Fruit fly (Drosophila melanogaster) whole organism, embryonic: Measurements from ENCODE around the gene CG10970.
A peak's percentile ranks its signal among the peaks of the same experiment; 100 is the strongest.

ENCODE experiments used
- B-H1 ChIP-seq: fragments of 200-800 bp; sonication (Bioruptor generic); IDR thresholded peaks from 3 replicates; pipeline ENCODE4 v1.3.6; 2022; ENCODE audit warnings: missing biosample characterization, missing genetic modification characterization
- CG10462 ChIP-seq: fragments of 200-800 bp; sonication (Bioruptor generic); optimal IDR thresholded peaks from 2 replicates; lab custom pipeline; 2016; ENCODE audit warnings: missing biosample characterization, missing genetic modification characterization
- CG10543 ChIP-seq: fragments of 200-800 bp; sonication (Bioruptor generic); optimal IDR thresholded peaks from 3 replicates; lab custom pipeline; 2017; ENCODE audit warnings: missing biosample characterization, mild to moderate bottlenecking, missing genetic modification characterization, moderate library complexity
- CG12659 ChIP-seq: fragments of 200-800 bp; sonication (Bioruptor generic); optimal IDR thresholded peaks from 3 replicates; lab custom pipeline; 2017; ENCODE audit warnings: mild to moderate bottlenecking, missing biosample characterization, missing genetic modification reagents, missing genetic modification characterization
- CG13123 ChIP-seq: fragments of 200-800 bp; sonication (Bioruptor generic); optimal IDR thresholded peaks from 2 replicates; lab custom pipeline; 2016; ENCODE audit warnings: missing biosample characterization, missing genetic modification characterization
- CG15011 ChIP-seq: fragments of 200-800 bp; sonication (Bioruptor generic); optimal IDR thresholded peaks from 3 replicates; lab custom pipeline; 2018; ENCODE audit warnings: missing biosample characterization, mild to moderate bottlenecking, missing genetic modification characterization
- CG15514 ChIP-seq: fragments of 200-800 bp; sonication (Bioruptor generic); optimal IDR thresholded peaks from 3 replicates; lab custom pipeline; 2017; ENCODE audit warnings: missing biosample characterization, missing genetic modification characterization, mild to moderate bottlenecking, moderate library complexity, missing genetic modification reagents
- CG18599 ChIP-seq: fragments of 200-800 bp; sonication (Bioruptor generic); optimal IDR thresholded peaks from 3 replicates; lab custom pipeline; 2017; ENCODE audit warnings: missing biosample characterization, missing genetic modification characterization, mild to moderate bottlenecking, moderate library complexity, missing genetic modification reagents
- CG30403 ChIP-seq: fragments of 200-800 bp; sonication (Bioruptor generic); optimal IDR thresholded peaks from 3 replicates; lab custom pipeline; 2016; ENCODE audit warnings: missing biosample characterization, missing genetic modification characterization
- CG31224 ChIP-seq: fragments of 200-800 bp; sonication (Bioruptor generic); IDR thresholded peaks from 2 replicates; pipeline ENCODE4 v1.3.6; 2022; ENCODE audit warnings: missing biosample characterization, missing genetic modification characterization
- CG31365 ChIP-seq: fragments of 200-800 bp; sonication (Bioruptor generic); optimal IDR thresholded peaks from 2 replicates; lab custom pipeline; 2018; ENCODE audit warnings: missing biosample characterization, mild to moderate bottlenecking, missing genetic modification characterization
- CG3163 ChIP-seq: fragments of 200-800 bp; sonication (Bioruptor generic); optimal IDR thresholded peaks from 3 replicates; lab custom pipeline; 2016; ENCODE audit warnings: missing biosample characterization, missing genetic modification characterization
- CG34376 ChIP-seq: fragments of 200-800 bp; sonication (Bioruptor generic); optimal IDR thresholded peaks from 2 replicates; lab custom pipeline; 2018; ENCODE audit warnings: missing biosample characterization, mild to moderate bottlenecking, missing genetic modification characterization
- CG5180 ChIP-seq: fragments of 200-800 bp; sonication (Bioruptor generic); optimal IDR thresholded peaks from 3 replicates; lab custom pipeline; 2017; ENCODE audit warnings: missing biosample characterization, missing genetic modification characterization, mild to moderate bottlenecking, moderate library complexity, missing genetic modification reagents
- CG6175 ChIP-seq: fragments of 200-800 bp; sonication (Bioruptor generic); IDR thresholded peaks from 3 replicates; pipeline ENCODE4 v1.3.6; 2022; ENCODE audit warnings: missing biosample characterization, missing genetic modification characterization
- CG9609 ChIP-seq: fragments of 200-800 bp; sonication (Bioruptor generic); optimal IDR thresholded peaks from 3 replicates; lab custom pipeline; 2016; ENCODE audit warnings: missing biosample characterization, missing genetic modification characterization
- Dbx ChIP-seq: fragments of 200-800 bp; sonication (Bioruptor generic); IDR thresholded peaks from 3 replicates; pipeline ENCODE4 v1.3.6; 2022; ENCODE audit warnings: missing biosample characterization, missing genetic modification characterization
- Deaf1 ChIP-seq: fragments of 200-800 bp; optimal IDR thresholded peaks from 3 replicates; lab custom pipeline; 2019; ENCODE audit warnings: missing biosample characterization, mild to moderate bottlenecking, missing genetic modification characterization, moderate library complexity
- Doc3 ChIP-seq: fragments of 200-800 bp; sonication (Bioruptor generic); IDR thresholded peaks from 3 replicates; pipeline ENCODE4 v1.3.6; 2022; ENCODE audit warnings: missing biosample characterization, missing genetic modification characterization; ENCODE audit not compliant: partially characterized antibody
- Dref ChIP-seq: fragments of 200-800 bp; sonication (Bioruptor generic); IDR thresholded peaks from 2 replicates; pipeline ENCODE4 v1.3.6; 2022; ENCODE audit warnings: missing biosample characterization, missing genetic modification characterization
- Fer1 ChIP-seq: fragments of 200-800 bp; sonication (Bioruptor generic); optimal IDR thresholded peaks from 2 replicates; lab custom pipeline; 2017; ENCODE audit warnings: missing biosample characterization, mild to moderate bottlenecking, missing genetic modification characterization
- Fer3 ChIP-seq: fragments of 200-800 bp; sonication (Bioruptor generic); optimal IDR thresholded peaks from 2 replicates; lab custom pipeline; 2018; ENCODE audit warnings: missing biosample characterization, mild to moderate bottlenecking, missing genetic modification characterization, moderate library complexity
- GATAe ChIP-seq: fragments of 200-800 bp; sonication (Bioruptor generic); conservative IDR thresholded peaks from 2 replicates; pipeline ENCODE4 v1.3.6; 2022; ENCODE audit warnings: missing biosample characterization, missing genetic modification characterization
- Hand ChIP-seq: fragments of 200-800 bp; sonication (Bioruptor generic); optimal IDR thresholded peaks from 2 replicates; lab custom pipeline; 2017; ENCODE audit warnings: mild to moderate bottlenecking, missing biosample characterization, missing genetic modification reagents, missing genetic modification characterization
- HmgZ ChIP-seq: fragments of 200-800 bp; sonication (Bioruptor generic); optimal IDR thresholded peaks from 2 replicates; lab custom pipeline; 2018; ENCODE audit warnings: missing biosample characterization, mild to moderate bottlenecking, missing genetic modification characterization
- Hr51 ChIP-seq, 2 experiments: fragments of 200-800 bp; sonication (Bioruptor generic); optimal IDR thresholded peaks; 2 replicates in 1 of 2; 3 replicates in 1 of 2; lab custom pipeline; 2016 to 2018; ENCODE audit warnings: missing biosample characterization in 2 of 2, missing genetic modification characterization in 2 of 2, mild to moderate bottlenecking in 1 of 2, moderate library complexity in 1 of 2
- Med ChIP-seq: fragments of 200-800 bp; sonication (Bioruptor generic); peaks from one replicate; lab custom pipeline; 2016; ENCODE audit warnings: missing biosample characterization, missing genetic modification characterization, mild to moderate bottlenecking, inconsistent platforms, moderate library complexity
- NfI ChIP-seq: fragments of 200-800 bp; sonication (Bioruptor generic); optimal IDR thresholded peaks from 3 replicates; lab custom pipeline; 2018; ENCODE audit warnings: missing biosample characterization, mild to moderate bottlenecking, missing genetic modification characterization, moderate library complexity
- al ChIP-seq: fragments of 200-800 bp; sonication (Bioruptor generic); IDR thresholded peaks from 2 replicates; pipeline ENCODE4 v1.3.6; 2022; ENCODE audit warnings: missing biosample characterization, missing genetic modification characterization
- bbx ChIP-seq: fragments of 200-800 bp; sonication (Bioruptor generic); IDR thresholded peaks from 2 replicates; pipeline ENCODE4 v1.3.6; 2022; ENCODE audit warnings: missing biosample characterization, missing genetic modification characterization; ENCODE audit not compliant: partially characterized antibody
- caup ChIP-seq: fragments of 200-800 bp; sonication (Bioruptor generic); optimal IDR thresholded peaks from 3 replicates; lab custom pipeline; 2017; ENCODE audit warnings: missing biosample characterization, mild to moderate bottlenecking, missing genetic modification characterization, moderate library complexity; ENCODE audit not compliant: severe bottlenecking
- chinmo ChIP-seq: fragments of 200-800 bp; sonication (Bioruptor generic); IDR thresholded peaks from 4 replicates; pipeline ENCODE4 v1.3.6; 2022; ENCODE audit warnings: missing biosample characterization, missing genetic modification characterization; ENCODE audit not compliant: partially characterized antibody
- dan ChIP-seq: fragments of 200-800 bp; sonication (Bioruptor generic); IDR thresholded peaks from 2 replicates; pipeline ENCODE4 v1.3.6; 2022; ENCODE audit warnings: missing biosample characterization, missing genetic modification characterization
- exex ChIP-seq: fragments of 200-800 bp; sonication (Bioruptor generic); optimal IDR thresholded peaks from 4 replicates; lab custom pipeline; 2018; ENCODE audit warnings: missing biosample characterization, mild to moderate bottlenecking, missing genetic modification characterization, moderate library complexity
- ftz-f1 ChIP-seq: fragments of 200-800 bp; sonication (Bioruptor generic); optimal IDR thresholded peaks from 2 replicates; lab custom pipeline; 2016; ENCODE audit warnings: missing biosample characterization, missing genetic modification characterization
- grn ChIP-seq: fragments of 200-800 bp; sonication (Bioruptor generic); optimal IDR thresholded peaks from 3 replicates; lab custom pipeline; 2017; ENCODE audit warnings: missing biosample characterization, missing genetic modification characterization
- hb ChIP-seq: fragments of 200-800 bp; sonication (Bioruptor generic); IDR thresholded peaks from 3 replicates; pipeline ENCODE4 v1.3.6; 2022; ENCODE audit warnings: missing biosample characterization, missing genetic modification characterization; ENCODE audit not compliant: partially characterized antibody
- knrl ChIP-seq: fragments of 200-800 bp; sonication (Bioruptor generic); IDR thresholded peaks from 3 replicates; pipeline ENCODE4 v1.3.6; 2022; ENCODE audit warnings: missing biosample characterization, missing genetic modification characterization; ENCODE audit not compliant: partially characterized antibody
- mirr ChIP-seq: fragments of 200-800 bp; sonication (Bioruptor generic); optimal IDR thresholded peaks from 3 replicates; lab custom pipeline; 2018; ENCODE audit warnings: missing biosample characterization, mild to moderate bottlenecking, missing genetic modification characterization
- onecut ChIP-seq: fragments of 200-800 bp; sonication (Bioruptor generic); IDR thresholded peaks from 2 replicates; pipeline ENCODE4 v1.3.6; 2022; ENCODE audit warnings: missing biosample characterization, missing genetic modification characterization
- pfk ChIP-seq: fragments of 200-800 bp; sonication (Bioruptor generic); optimal IDR thresholded peaks from 2 replicates; lab custom pipeline; 2018; ENCODE audit warnings: missing biosample characterization, mild to moderate bottlenecking, missing genetic modification characterization, moderate library complexity
- pros ChIP-seq: fragments of 200-800 bp; sonication (Bioruptor generic); optimal IDR thresholded peaks from 3 replicates; lab custom pipeline; 2019; ENCODE audit warnings: missing biosample characterization, mild to moderate bottlenecking, missing genetic modification characterization, moderate library complexity
- repo ChIP-seq: fragments of 200-800 bp; sonication (Bioruptor generic); optimal IDR thresholded peaks from 2 replicates; lab custom pipeline; 2016; ENCODE audit warnings: missing biosample characterization, missing genetic modification characterization
- ssp ChIP-seq: fragments of 200-800 bp; sonication (Bioruptor generic); IDR thresholded peaks from 2 replicates; pipeline ENCODE4 v1.3.6; 2022; ENCODE audit warnings: missing biosample characterization, missing genetic modification characterization
- sug ChIP-seq: fragments of 200-800 bp; optimal IDR thresholded peaks from 2 replicates; lab custom pipeline; 2019; ENCODE audit warnings: missing biosample characterization, mild to moderate bottlenecking, missing genetic modification characterization, moderate library complexity
- yki ChIP-seq: fragments of >200 bp; optimal IDR thresholded peaks from 3 replicates; lab custom pipeline; 2018
- z ChIP-seq: fragments of 200-800 bp; sonication (Bioruptor generic); IDR thresholded peaks from 3 replicates; pipeline ENCODE4 v1.3.6; 2022; ENCODE audit warnings: missing biosample characterization, missing genetic modification characterization

Gene CG10970

DNA sequence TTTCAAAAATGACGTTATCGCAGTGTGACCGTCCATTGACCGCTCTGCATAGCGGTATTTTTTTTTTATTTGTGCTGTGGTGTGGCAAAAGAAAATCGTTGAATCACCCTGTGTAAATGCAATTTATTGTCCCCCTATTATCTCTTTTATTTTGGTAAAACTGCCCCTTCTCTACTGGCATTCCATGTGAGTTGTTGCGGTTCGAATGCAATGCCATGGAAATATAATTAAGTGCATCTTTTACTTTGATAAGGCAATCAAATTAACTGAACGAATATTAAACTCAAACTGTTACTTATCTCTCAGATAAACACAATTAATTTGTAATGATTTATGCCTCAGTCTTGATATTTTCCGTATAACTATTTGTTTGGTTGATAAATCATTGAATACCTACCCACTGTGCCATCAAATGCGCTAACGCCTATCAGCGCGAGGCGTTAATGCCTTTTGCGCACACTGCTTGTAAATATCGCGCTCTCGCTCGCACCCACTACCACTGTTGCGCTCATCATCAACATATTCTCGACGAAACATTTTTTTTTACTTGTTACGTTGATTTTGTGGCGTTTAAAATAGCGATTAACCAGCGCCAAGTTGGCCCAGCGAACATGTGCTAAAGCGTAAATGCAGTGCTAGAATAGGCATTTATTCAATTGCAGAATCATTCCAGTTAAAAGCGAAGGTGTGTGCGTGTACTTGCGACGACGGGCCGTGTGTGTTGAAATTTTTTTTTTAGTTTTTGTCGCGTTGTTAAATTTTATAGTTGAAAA, 38.0 kb upstream of the CG10970 start (continued):
- TF ChIP-seq CG31365 (tag; lab: Kevin White, UChicago) (peak; percentile 65), Hand (no peak), yki (lab: Kevin White, UChicago) (no peak), caup (GFP tag; lab: Kevin White, UChicago) (no peak), Fer3 (tag; lab: Kevin White, UChicago) (peak; percentile 18), ftz-f1 (GFP tag; lab: Kevin White, UChicago) (no peak)

DNA sequence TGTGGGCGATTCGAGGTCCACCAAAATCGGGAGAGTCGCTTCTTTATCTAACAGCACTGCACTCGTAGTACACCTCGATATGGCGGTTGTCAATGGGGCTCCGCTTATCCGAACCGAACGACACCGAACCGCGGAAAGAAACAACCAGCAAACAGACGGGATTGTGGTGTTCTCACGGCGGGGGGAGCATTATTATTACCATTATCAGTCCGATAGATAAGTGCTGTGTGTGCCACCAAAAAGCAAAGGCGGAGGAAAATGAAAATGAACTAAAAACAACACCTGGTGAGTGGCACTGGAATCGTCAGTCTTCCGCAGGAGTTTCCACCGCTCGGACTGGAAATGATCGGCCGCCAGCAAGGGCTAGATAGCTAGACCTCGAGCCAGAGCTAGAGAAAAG, 37.2 kb upstream of the CG10970 start, which contains the start of gene AP-1gamma:
Gene AP-1gamma (plus strand): TSS at position 305 of the 400 bp plus-strand sequence.
- TF ChIP-seq CG6175 (GFP tag; lab: Robert Waterston, UW): peak; percentile 86
- peak; percentile 76 for TF ChIP-seq CG34376
- TF ChIP-seq Dbx: 0 out of 3 replicates have a peak, but pooled peaks have one; percentile 18
- TF ChIP-seq pros (GFP tag; lab: Kevin White, UChicago): peak; percentile 10
- TF ChIP-seq GATAe: peak; percentile 33; the same call in 1 of the 2 replicates
- no peak for TF ChIP-seq CG31224
- TF ChIP-seq pfk: peak; percentile 72
- peak; percentile 78 for TF ChIP-seq mirr (GFP tag; lab: Kevin White, UChicago)
- peak; percentile 40 for TF ChIP-seq grn (GFP tag; lab: Kevin White, UChicago)
- TF ChIP-seq CG12659: no peak
- peak; percentile 1 for TF ChIP-seq CG18599 (GFP tag; lab: Kevin White, UChicago)
- peak; percentile 93 for TF ChIP-seq sug (tag; lab: Kevin White, UChicago)
- peak; percentile 48 for TF ChIP-seq Fer1 (GFP tag; lab: Kevin White, UChicago)
- TF ChIP-seq CG9609 (GFP tag; lab: Kevin White, UChicago): no peak
- no peak for TF ChIP-seq ssp (GFP tag; lab: Robert Waterston, UW)
- TF ChIP-seq B-H1: no peak
- TF ChIP-seq NfI (GFP tag; lab: Kevin White, UChicago): no peak
- TF ChIP-seq chinmo (GFP tag; lab: Robert Waterston, UW): 0 out of 4 replicates have a peak, but pooled peaks have one; percentile 47
- peak; percentile 41 for TF ChIP-seq Med (GFP tag; lab: Kevin White, UChicago)
- TF ChIP-seq HmgZ (tag; lab: Kevin White, UChicago): peak; percentile 7
- peak; percentile 82 for TF ChIP-seq Deaf1 (tag; lab: Kevin White, UChicago)
- no peak for TF ChIP-seq Doc3 (GFP tag; lab: Robert Waterston, UW)
- peak; percentile 85 for TF ChIP-seq CG10543
- peak; percentile 2 for TF ChIP-seq CG5180 (GFP tag; lab: Kevin White, UChicago)
- TF ChIP-seq repo (GFP tag; lab: Kevin White, UChicago): no peak
- TF ChIP-seq CG10462 (GFP tag; lab: Kevin White, UChicago): no peak
- TF ChIP-seq exex (tag; lab: Kevin White, UChicago): peak; percentile 91
- TF ChIP-seq CG15011 (GFP tag; lab: Kevin White, UChicago): no peak

DNA sequence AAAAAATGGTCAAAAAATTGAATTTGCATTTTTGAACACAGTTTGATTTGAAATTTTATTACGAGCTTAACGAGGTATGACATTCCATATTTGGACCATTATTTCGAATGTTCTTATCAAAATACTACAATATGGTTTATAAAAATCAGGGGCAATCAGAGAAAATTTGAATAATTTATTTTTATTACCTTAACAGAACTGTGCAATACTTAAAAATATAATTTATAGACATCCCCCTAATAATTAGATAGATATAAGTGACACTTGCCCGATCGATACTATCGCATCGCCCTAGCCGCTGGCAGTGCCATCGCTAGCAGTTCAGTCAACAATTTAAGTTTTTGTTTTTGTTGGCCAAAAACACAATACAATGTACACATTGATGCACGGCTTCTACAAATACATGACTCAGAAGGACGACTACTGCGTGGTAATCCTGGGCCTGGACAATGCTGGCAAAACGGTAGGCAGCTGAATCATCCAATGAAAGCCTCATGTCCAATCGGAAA, 35.6 kb upstream of the CG10970 start, which contains the start of gene Arfrp1:
Gene Arfrp1 (plus strand): TSS at position 295 of the 509 bp plus-strand sequence.
- TF ChIP-seq CG30403 (GFP tag; lab: Kevin White, UChicago) (peak; percentile 51), Hr51 (GFP tag; optimal IDR thresholded peaks at IDR 0.05; lab: Kevin White, UChicago) (no peak), onecut (peak; percentile 37; the same call in 1 of the 2 replicates), dan (GFP tag; lab: Robert Waterston, UW) (no peak), z (GFP tag; lab: Robert Waterston, UW) (no peak), bbx (GFP tag; lab: Robert Waterston, UW) (peak; percentile 85), Dref (peak; percentile 43), knrl (GFP tag; lab: Robert Waterston, UW) (peak; percentile 80), al (GFP tag; lab: Robert Waterston, UW) (peak; percentile 49; the same call in 1 of the 2 replicates), CG13123 (GFP tag; lab: Kevin White, UChicago) (no peak), CG3163 (GFP tag; lab: Kevin White, UChicago) (no peak), CG15514 (GFP tag; lab: Kevin White, UChicago) (peak; percentile 31), hb (GFP tag; lab: Robert Waterston, UW) (peak; percentile 74)
